Fruit fly (Drosophila melanogaster) whole organism, embryonic: ENCODE data around the gene CG4854.

Source experiments
- Aef1 ChIP-seq: fragments of 200-800 bp; sonication (Bioruptor generic); IDR thresholded peaks from 3 replicates; pipeline ENCODE4 v1.3.6; 2022; ENCODE audit warnings: missing biosample characterization, missing genetic modification characterization
- CG10147 ChIP-seq: fragments of 200-800 bp; sonication (Bioruptor generic); optimal IDR thresholded peaks from 2 replicates; lab custom pipeline; 2019; ENCODE audit warnings: missing biosample characterization, mild to moderate bottlenecking, missing genetic modification characterization, moderate library complexity
- CG10209 ChIP-seq: fragments of 200-800 bp; sonication (Bioruptor generic); optimal IDR thresholded peaks from 3 replicates; lab custom pipeline; 2017; ENCODE audit warnings: missing biosample characterization, mild to moderate bottlenecking, missing genetic modification characterization, missing genetic modification reagents
- CG11398 ChIP-seq: fragments of 200-800 bp; sonication (Bioruptor generic); optimal IDR thresholded peaks from 2 replicates; lab custom pipeline; 2016; ENCODE audit warnings: missing biosample characterization, missing genetic modification characterization
- CG1233 ChIP-seq: fragments of 200-800 bp; sonication (Bioruptor generic); optimal IDR thresholded peaks from 4 replicates; lab custom pipeline; 2018; ENCODE audit warnings: missing biosample characterization, mild to moderate bottlenecking, missing genetic modification characterization
- CG13775 ChIP-seq: fragments of 200-800 bp; sonication (Bioruptor generic); optimal IDR thresholded peaks from 3 replicates; lab custom pipeline; 2017; ENCODE audit warnings: missing biosample characterization, mild to moderate bottlenecking, missing genetic modification characterization
- CG14014 ChIP-seq: fragments of 200-800 bp; sonication (Bioruptor generic); IDR thresholded peaks from 2 replicates; pipeline ENCODE4 v1.3.6; 2022; ENCODE audit warnings: missing biosample characterization, missing genetic modification characterization
- CG14441 ChIP-seq: fragments of 200-800 bp; sonication (Bioruptor generic); IDR thresholded peaks from 2 replicates; pipeline ENCODE4 v1.3.6; 2022; ENCODE audit warnings: missing biosample characterization, missing genetic modification characterization
- CG14860 ChIP-seq: fragments of 200-800 bp; sonication (Bioruptor generic); IDR thresholded peaks from 3 replicates; pipeline ENCODE4 v1.3.6; 2022; ENCODE audit warnings: missing biosample characterization, missing genetic modification characterization; ENCODE audit not compliant: partially characterized antibody
- CG17829 ChIP-seq: fragments of 200-800 bp; optimal IDR thresholded peaks from 2 replicates; lab custom pipeline; 2019; ENCODE audit warnings: missing biosample characterization, mild to moderate bottlenecking, missing genetic modification characterization, moderate library complexity
- CG18011 ChIP-seq: fragments of 200-800 bp; sonication (Bioruptor generic); optimal IDR thresholded peaks from 2 replicates; lab custom pipeline; 2017; ENCODE audit warnings: missing biosample characterization, missing genetic modification characterization, mild to moderate bottlenecking, moderate library complexity, missing genotype
- CG2875 ChIP-seq: fragments of 200-800 bp; sonication (Bioruptor generic); optimal IDR thresholded peaks from 2 replicates; lab custom pipeline; 2017; ENCODE audit warnings: missing biosample characterization, mild to moderate bottlenecking, missing genetic modification characterization, missing genetic modification reagents
- CG30403 ChIP-seq: fragments of 200-800 bp; sonication (Bioruptor generic); optimal IDR thresholded peaks from 3 replicates; lab custom pipeline; 2016; ENCODE audit warnings: missing biosample characterization, missing genetic modification characterization
- CG3281 ChIP-seq: fragments of 200-800 bp; sonication (Bioruptor generic); optimal IDR thresholded peaks from 3 replicates; lab custom pipeline; 2017; ENCODE audit warnings: missing biosample characterization, mild to moderate bottlenecking, missing genetic modification characterization
- CG4328 ChIP-seq: fragments of 200-800 bp; sonication (Bioruptor generic); optimal IDR thresholded peaks from 3 replicates; lab custom pipeline; 2017; ENCODE audit warnings: missing biosample characterization, missing genetic modification reagents, missing genetic modification characterization
- CG4854 ChIP-seq: fragments of 200-800 bp; sonication (Bioruptor generic); optimal IDR thresholded peaks from 2 replicates; lab custom pipeline; 2016; ENCODE audit warnings: missing biosample characterization, missing genetic modification characterization, inconsistent platforms
- CG6689 ChIP-seq: fragments of 200-800 bp; sonication (Bioruptor generic); IDR thresholded peaks from 2 replicates; pipeline ENCODE4 v1.3.6; 2022; ENCODE audit warnings: missing biosample characterization, missing genetic modification characterization
- CG6854 ChIP-seq: fragments of 200-800 bp; sonication (Bioruptor generic); optimal IDR thresholded peaks from 3 replicates; lab custom pipeline; 2017; ENCODE audit warnings: missing biosample characterization, mild to moderate bottlenecking, missing genetic modification characterization
- CG7928 ChIP-seq: fragments of 200-800 bp; sonication (Bioruptor generic); optimal IDR thresholded peaks from 2 replicates; lab custom pipeline; 2017; ENCODE audit warnings: missing biosample characterization, mild to moderate bottlenecking, missing genetic modification characterization
- CG9797 ChIP-seq: fragments of 200-800 bp; sonication (Bioruptor generic); optimal IDR thresholded peaks from 3 replicates; lab custom pipeline; 2018; ENCODE audit warnings: missing biosample characterization, mild to moderate bottlenecking, missing genetic modification characterization
- CG9876 ChIP-seq: fragments of 200-800 bp; sonication (Bioruptor generic); optimal IDR thresholded peaks from 2 replicates; lab custom pipeline; 2016; ENCODE audit warnings: missing biosample characterization, missing genetic modification characterization
- Dip2 ChIP-seq: fragments of 200-800 bp; sonication (Bioruptor generic); IDR thresholded peaks from 2 replicates; pipeline ENCODE4 v1.3.6; 2022; ENCODE audit warnings: missing biosample characterization, missing genetic modification characterization
- Dip3 ChIP-seq: fragments of 200-800 bp; sonication (Bioruptor generic); optimal IDR thresholded peaks from 3 replicates; lab custom pipeline; 2016; ENCODE audit warnings: missing biosample characterization, missing genetic modification characterization
- Doc2 ChIP-seq: fragments of 200-800 bp; sonication (Bioruptor generic); IDR thresholded peaks from 2 replicates; pipeline ENCODE4 v1.3.6; 2022; ENCODE audit warnings: missing biosample characterization, missing genetic modification characterization
- Elba2 ChIP-seq: fragments of 200-800 bp; sonication (Bioruptor generic); optimal IDR thresholded peaks from 3 replicates; lab custom pipeline; 2016; ENCODE audit warnings: missing biosample characterization, missing genetic modification characterization
- HLH54F ChIP-seq: fragments of 200-800 bp; sonication (Bioruptor generic); optimal IDR thresholded peaks from 3 replicates; lab custom pipeline; 2016; ENCODE audit warnings: missing biosample characterization, missing genetic modification characterization
- Hmr ChIP-seq: fragments of 200-800 bp; sonication (Bioruptor generic); optimal IDR thresholded peaks from 3 replicates; lab custom pipeline; 2017; ENCODE audit warnings: mild to moderate bottlenecking, missing biosample characterization, missing genetic modification reagents, missing genetic modification characterization
- Hr51 ChIP-seq, 2 experiments: fragments of 200-800 bp; sonication (Bioruptor generic); optimal IDR thresholded peaks; 2 replicates in 1 of 2; 3 replicates in 1 of 2; lab custom pipeline; 2016 to 2018; ENCODE audit warnings: missing biosample characterization in 2 of 2, missing genetic modification characterization in 2 of 2, mild to moderate bottlenecking in 1 of 2, moderate library complexity in 1 of 2
- Hr78 ChIP-seq, 2 experiments: fragments of 200-800 bp in 1 of 2; fragments of >200 bp in 1 of 2; sonication (Bioruptor generic) in 1 of 2; optimal IDR thresholded peaks; 2 replicates each; lab custom pipeline; 2017 to 2019; ENCODE audit warnings: missing biosample characterization in 2 of 2, missing genetic modification characterization in 2 of 2, mild to moderate bottlenecking in 1 of 2, moderate library complexity in 1 of 2
- Hsf ChIP-seq: fragments of 200-800 bp; sonication (Bioruptor generic); optimal IDR thresholded peaks from 3 replicates; lab custom pipeline; 2016; ENCODE audit warnings: missing biosample characterization, missing genetic modification characterization
- MBD-R2 ChIP-seq: fragments of 200-800 bp; sonication (Bioruptor generic); IDR thresholded peaks from 2 replicates; pipeline ENCODE4 v1.3.6; 2022; ENCODE audit warnings: missing biosample characterization, missing genetic modification characterization
- Myb ChIP-seq: fragments of 200-800 bp; sonication (Bioruptor generic); optimal IDR thresholded peaks from 2 replicates; lab custom pipeline; 2016; ENCODE audit warnings: missing biosample characterization, missing genetic modification characterization
- NC2β ChIP-seq: fragments of 200-800 bp; sonication (Bioruptor generic); optimal IDR thresholded peaks from 2 replicates; lab custom pipeline; 2016; ENCODE audit warnings: missing biosample characterization, missing genetic modification characterization
- Nf-YA ChIP-seq: fragments of 200-800 bp; sonication (Bioruptor generic); IDR thresholded peaks from 2 replicates; pipeline ENCODE4 v1.3.6; 2022; ENCODE audit warnings: missing biosample characterization, missing genetic modification characterization
- Oli ChIP-seq: fragments of 200-800 bp; sonication (Bioruptor generic); optimal IDR thresholded peaks from 2 replicates; lab custom pipeline; 2018; ENCODE audit warnings: missing biosample characterization, mild to moderate bottlenecking, missing genetic modification characterization, moderate library complexity
- Scr ChIP-seq: fragments of 200-800 bp; sonication (Bioruptor generic); IDR thresholded peaks from 2 replicates; pipeline ENCODE4 v1.3.6; 2022; ENCODE audit warnings: missing biosample characterization, missing genetic modification characterization; ENCODE audit not compliant: partially characterized antibody
- Stat92E ChIP-seq, 3 experiments: fragments of >200 bp in 2 of 3; fragments of 200-800 bp in 1 of 3; sonication (Bioruptor generic) in 1 of 3; optimal IDR thresholded peaks; 2 replicates each; lab custom pipeline; 2017 to 2019; ENCODE audit warnings: missing biosample characterization in 3 of 3, missing genetic modification characterization in 3 of 3, mild to moderate bottlenecking in 1 of 3, moderate library complexity in 1 of 3
- cad ChIP-seq: fragments of >200 bp; optimal IDR thresholded peaks from 2 replicates; lab custom pipeline; 2017; ENCODE audit warnings: missing biosample characterization, missing genetic modification characterization
- ci ChIP-seq: fragments of 200-800 bp; sonication (Bioruptor generic); IDR thresholded peaks from 3 replicates; pipeline ENCODE4 v1.3.6; 2022; ENCODE audit warnings: missing biosample characterization, missing genetic modification characterization
- crol ChIP-seq: fragments of 200-800 bp; sonication (Bioruptor generic); IDR thresholded peaks from 2 replicates; pipeline ENCODE4 v1.3.6; 2022; ENCODE audit warnings: missing biosample characterization, missing genetic modification characterization
- fd96Cb ChIP-seq: fragments of 200-800 bp; sonication (Bioruptor generic); optimal IDR thresholded peaks from 2 replicates; lab custom pipeline; 2018; ENCODE audit warnings: missing biosample characterization, mild to moderate bottlenecking, missing genetic modification characterization, moderate library complexity
- ham ChIP-seq: fragments of 200-800 bp; sonication (Bioruptor generic); IDR thresholded peaks from 2 replicates; pipeline ENCODE4 v1.3.6; 2022; ENCODE audit warnings: missing biosample characterization, missing genetic modification characterization
- her ChIP-seq: fragments of 200-800 bp; sonication (Bioruptor generic); optimal IDR thresholded peaks from 2 replicates; lab custom pipeline; 2016; ENCODE audit warnings: missing biosample characterization, missing genetic modification characterization
- kah ChIP-seq: fragments of 200-800 bp; sonication (Bioruptor generic); optimal IDR thresholded peaks from 2 replicates; lab custom pipeline; 2018; ENCODE audit warnings: missing biosample characterization, mild to moderate bottlenecking, missing genetic modification characterization
- ken ChIP-seq: fragments of 200-800 bp; sonication (Bioruptor generic); IDR thresholded peaks from 3 replicates; pipeline ENCODE4 v1.3.6; 2022; ENCODE audit warnings: missing biosample characterization, missing genetic modification characterization
- maf-S ChIP-seq: fragments of 200-800 bp; sonication (Bioruptor generic); optimal IDR thresholded peaks from 2 replicates; lab custom pipeline; 2016; ENCODE audit warnings: missing biosample characterization, missing genetic modification characterization
- mld ChIP-seq: fragments of 200-800 bp; sonication (Bioruptor generic); IDR thresholded peaks from 3 replicates; pipeline ENCODE4 v1.3.6; 2022; ENCODE audit warnings: missing biosample characterization, missing genetic modification characterization; ENCODE audit not compliant: partially characterized antibody
- nerfin-1 ChIP-seq: fragments of 200-800 bp; sonication (Bioruptor generic); optimal IDR thresholded peaks from 3 replicates; lab custom pipeline; 2019; ENCODE audit warnings: missing biosample characterization, mild to moderate bottlenecking, missing genetic modification characterization, moderate library complexity
- stwl ChIP-seq: fragments of 200-800 bp; sonication (Bioruptor generic); optimal IDR thresholded peaks from 3 replicates; lab custom pipeline; 2018; ENCODE audit warnings: missing biosample characterization, mild to moderate bottlenecking, missing genetic modification characterization, moderate library complexity
- zfh2 ChIP-seq: fragments of 200-800 bp; sonication (Bioruptor generic); optimal IDR thresholded peaks from 2 replicates; lab custom pipeline; 2016; ENCODE audit warnings: missing biosample characterization, missing genetic modification characterization

The CG4854 gene

dm6 chr3R:19999474-19999873 lies 28.4 kb upstream of the CG4854 start (continued):
- TF ChIP-seq Scr (GFP tag; lab: Robert Waterston, UW) (no peak), kah (peak; percentile 39), stwl (tag; lab: Kevin White, UChicago) (no peak), HLH54F (GFP tag; lab: Kevin White, UChicago) (no peak), Hsf (GFP tag; lab: Kevin White, UChicago) (peak; percentile 49), Stat92E (GFP tag; optimal IDR thresholded peaks at IDR 0.05; lab: Kevin White, UChicago) (peak in 1 of 3 experiments; percentile 16), her (GFP tag; lab: Kevin White, UChicago) (no peak), zfh2 (no peak), CG14441 (GFP tag; lab: Robert Waterston, UW) (peak; percentile 66; the same call in 1 of the 2 replicates), CG6689 (GFP tag; lab: Robert Waterston, UW) (peak; percentile 84), ci (GFP tag; lab: Robert Waterston, UW) (peak; percentile 76), CG2875 (peak; percentile 61), Doc2 (no peak), Hr51 (GFP tag; optimal IDR thresholded peaks at IDR 0.05; lab: Kevin White, UChicago) (peak; percentile 26 to 88), CG9876 (GFP tag; lab: Kevin White, UChicago) (no peak), CG17829 (peak; percentile 91), maf-S (no peak), NC2β (no peak), Hmr (peak; percentile 82), CG14860 (GFP tag; lab: Robert Waterston, UW) (no peak), Oli (tag; lab: Kevin White, UChicago) (peak; percentile 80), CG10209 (peak; percentile 73), Elba2 (GFP tag; lab: Kevin White, UChicago) (no peak), CG7928 (peak; percentile 35), CG1233 (GFP tag; lab: Kevin White, UChicago) (peak; percentile 56), CG6854 (GFP tag; lab: Kevin White, UChicago) (peak; percentile 39), CG11398 (GFP tag; lab: Kevin White, UChicago) (no peak), ken (GFP tag; lab: Robert Waterston, UW) (peak; percentile 45; the same call in 1 of the 3 replicates), CG13775 (GFP tag; lab: Kevin White, UChicago) (peak; percentile 65), CG30403 (GFP tag; lab: Kevin White, UChicago) (peak; percentile 74), crol (GFP tag; lab: Robert Waterston, UW) (peak; percentile 49; the same call in 1 of the 2 replicates), MBD-R2 (peak; percentile 35; the same call in 1 of the 2 replicates), CG9797 (GFP tag; lab: Kevin White, UChicago) (no peak), CG18011 (peak; percentile 12), CG3281 (GFP tag; lab: Kevin White, UChicago) (peak; percentile 72), cad (GFP tag; lab: Kevin White, UChicago) (no peak), CG4328 (GFP tag; lab: Kevin White, UChicago) (no peak), mld (no peak), Dip3 (GFP tag; lab: Kevin White, UChicago) (no peak), Dip2 (GFP tag; lab: Robert Waterston, UW) (no peak), Hr78 (GFP tag; optimal IDR thresholded peaks at IDR 0.05; lab: Kevin White, UChicago) (peak in 1 of 2 experiments; percentile 38), CG4854 (GFP tag; lab: Kevin White, UChicago) (no peak), Nf-YA (peak; percentile 61; the same call in 1 of the 2 replicates), CG14014 (peak; percentile 78), ham (GFP tag; lab: Robert Waterston, UW) (no peak), Myb (GFP tag; lab: Kevin White, UChicago) (no peak), nerfin-1 (tag; lab: Kevin White, UChicago) (peak; percentile 70), Aef1 (GFP tag; lab: Robert Waterston, UW) (peak; percentile 64), fd96Cb (tag; lab: Kevin White, UChicago) (peak; percentile 82), CG10147 (GFP tag; lab: Kevin White, UChicago) (peak; percentile 76)
